Worm (Caenorhabditis elegans) whole organism, L4 larva: ENCODE measurements around the gene rpl-36.A.

Source experiments
- F37D6.2 ChIP-seq: sonication (generic microtip); optimal IDR thresholded peaks from 2 replicates; lab custom pipeline; 2016; ENCODE audit warnings: mild to moderate bottlenecking, missing genetic modification characterization, missing compliant biosample characterization
- F49E8.2 ChIP-seq: sonication (generic microtip); optimal IDR thresholded peaks from 2 replicates; lab custom pipeline; 2016; ENCODE audit warnings: missing compliant biosample characterization, mild to moderate bottlenecking, missing genetic modification characterization, borderline replicate concordance
- T20F7.1 ChIP-seq: fragments of 200-800 bp; sonication (Bioruptor generic); optimal IDR thresholded peaks from 2 replicates; lab custom pipeline; 2018; ENCODE audit warnings: mild to moderate bottlenecking, missing genetic modification characterization, missing compliant biosample characterization
- Y75B8A.6 ChIP-seq: fragments of 200-800 bp; sonication (Bioruptor generic); IDR thresholded peaks from 2 replicates; pipeline ENCODE4 v1.3.6; 2022; ENCODE audit warnings: missing genetic modification reagents, missing genetic modification characterization, missing compliant biosample characterization
- ZK546.5 ChIP-seq, 2 experiments: sonication (generic microtip); optimal IDR thresholded peaks; 2 replicates each; lab custom pipeline; 2017; ENCODE audit warnings: missing biosample characterization in 2 of 2, missing genetic modification characterization in 2 of 2
- aha-1 ChIP-seq: fragments of 150-350 bp; peaks from one replicate; lab custom pipeline; 2014; ENCODE audit warnings: missing biosample characterization, missing genetic modification characterization
- ama-1 ChIP-seq: fragments of 150-350 bp; optimal IDR thresholded peaks from 2 replicates; lab custom pipeline; 2014; ENCODE audit warnings: inconsistent platforms, mixed read lengths
- arid-1 ChIP-seq: fragments of 200-800 bp; sonication (Bioruptor generic); conservative IDR thresholded peaks from 2 replicates; pipeline ENCODE4 v1.3.6; 2022; ENCODE audit warnings: missing genetic modification reagents, missing genetic modification characterization, missing compliant biosample characterization
- ceh-28 ChIP-seq: fragments of 150-350 bp; optimal IDR thresholded peaks from 2 replicates; lab custom pipeline; 2014; ENCODE audit warnings: missing biosample characterization, missing genetic modification reagents, missing genetic modification characterization
- ceh-82 ChIP-seq: sonication (generic microtip); optimal IDR thresholded peaks from 2 replicates; lab custom pipeline; 2017; ENCODE audit warnings: missing biosample characterization, missing genetic modification characterization
- daf-16 ChIP-seq, 3 experiments: sonication (generic microtip); optimal IDR thresholded peaks; 2 replicates each; lab custom pipeline; 2016 to 2017; ENCODE audit warnings: missing genetic modification characterization in 3 of 3, missing genetic modification reagents in 3 of 3, mild to moderate bottlenecking in 2 of 3, missing compliant biosample characterization in 2 of 3, missing biosample characterization in 1 of 3, moderate library complexity in 1 of 3
- daf-19 ChIP-seq: fragments of 200-800 bp; sonication (Bioruptor generic); conservative IDR thresholded peaks from 2 replicates; pipeline ENCODE4 v1.3.6; 2022; ENCODE audit warnings: missing genetic modification characterization, missing compliant biosample characterization
- dmd-6 ChIP-seq: fragments of 200-800 bp; sonication (Bioruptor generic); IDR thresholded peaks from 2 replicates; pipeline ENCODE4 v1.3.6; 2022; ENCODE audit warnings: missing genetic modification reagents, missing genetic modification characterization, missing compliant biosample characterization
- dpl-1 ChIP-seq: fragments of 150-350 bp; optimal IDR thresholded peaks from 2 replicates; lab custom pipeline; 2014; ENCODE audit warnings: missing biosample characterization, missing genetic modification reagents, missing genetic modification characterization
- dve-1 ChIP-seq: sonication (generic microtip); optimal IDR thresholded peaks from 2 replicates; lab custom pipeline; 2017; ENCODE audit warnings: antibody characterized with exemption, mild to moderate bottlenecking, missing genetic modification characterization, missing compliant biosample characterization; ENCODE audit not compliant: insufficient read depth
- egl-27 ChIP-seq: sonication (generic microtip); optimal IDR thresholded peaks from 3 replicates; lab custom pipeline; 2017; ENCODE audit warnings: missing biosample characterization, missing genetic modification reagents, missing genetic modification characterization
- egl-43 ChIP-seq: fragments of 200-800 bp; sonication (Bioruptor generic); IDR thresholded peaks from 2 replicates; pipeline ENCODE4 v1.3.6; 2022; ENCODE audit warnings: missing genetic modification reagents, missing genetic modification characterization, missing compliant biosample characterization
- fkh-10 ChIP-seq: fragments of 150-350 bp; optimal IDR thresholded peaks from 2 replicates; lab custom pipeline; 2014; ENCODE audit warnings: missing biosample characterization, missing genetic modification reagents, missing genetic modification characterization
- gei-8 ChIP-seq: fragments of 200-800 bp; sonication (Bioruptor generic); optimal IDR thresholded peaks from 2 replicates; lab custom pipeline; 2018; ENCODE audit warnings: mild to moderate bottlenecking, missing genetic modification characterization, missing compliant biosample characterization
- hif-1 ChIP-seq, 2 experiments: sonication (generic microtip); optimal IDR thresholded peaks; 2 replicates each; lab custom pipeline; 2016 to 2017; ENCODE audit warnings: missing compliant biosample characterization in 2 of 2, missing genetic modification characterization in 2 of 2, missing genetic modification reagents in 2 of 2, missing genotype in 2 of 2, mild to moderate bottlenecking in 1 of 2
- hlh-11 ChIP-seq: fragments of 200-800 bp; sonication (Bioruptor generic); optimal IDR thresholded peaks from 2 replicates; lab custom pipeline; 2018; ENCODE audit warnings: mild to moderate bottlenecking, missing genetic modification characterization, missing compliant biosample characterization
- hmg-1.1 ChIP-seq: fragments of 200-800 bp; sonication (Bioruptor generic); IDR thresholded peaks from 2 replicates; pipeline ENCODE4 v1.3.6; 2022; ENCODE audit warnings: missing genetic modification reagents, missing genetic modification characterization, missing compliant biosample characterization
- lin-13 ChIP-seq: fragments of 150-350 bp; optimal IDR thresholded peaks from 2 replicates; lab custom pipeline; 2014; ENCODE audit warnings: missing biosample characterization, missing genetic modification reagents, missing genetic modification characterization
- lin-38 ChIP-seq: fragments of 200-800 bp; sonication (Bioruptor generic); IDR thresholded peaks from 2 replicates; pipeline ENCODE4 v1.3.6; 2022; ENCODE audit warnings: missing genetic modification reagents, missing genetic modification characterization, missing compliant biosample characterization
- lsy-2 ChIP-seq, 2 experiments: fragments of 150-350 bp in 1 of 2; sonication (generic microtip) in 1 of 2; optimal IDR thresholded peaks; 2 replicates each; lab custom pipeline; 2014 to 2017; ENCODE audit warnings: missing biosample characterization in 2 of 2, missing genetic modification characterization in 2 of 2
- mdt-29 ChIP-seq: fragments of 200-800 bp; sonication (Bioruptor generic); IDR thresholded peaks from 2 replicates; pipeline ENCODE4 v1.3.6; 2022; ENCODE audit warnings: missing genetic modification reagents, missing genetic modification characterization, missing compliant biosample characterization
- mep-1 ChIP-seq: fragments of 150-350 bp; sonication (generic microtip); optimal IDR thresholded peaks from 3 replicates; lab custom pipeline; 2014; ENCODE audit warnings: missing biosample characterization, missing genetic modification characterization
- mes-2 ChIP-seq: sonication (generic microtip); optimal IDR thresholded peaks from 2 replicates; lab custom pipeline; 2016; ENCODE audit warnings: missing genotype, mild to moderate bottlenecking, missing genetic modification characterization, missing compliant biosample characterization; ENCODE audit not compliant: poor library complexity, severe bottlenecking
- mxl-2 ChIP-seq: fragments of 200-800 bp; sonication (Bioruptor generic); conservative IDR thresholded peaks from 2 replicates; pipeline ENCODE4 v1.3.6; 2022; ENCODE audit warnings: missing genetic modification reagents, missing genetic modification characterization, missing compliant biosample characterization
- mxl-3 ChIP-seq: fragments of 200-800 bp; sonication (Bioruptor generic); optimal IDR thresholded peaks from 2 replicates; lab custom pipeline; 2018; ENCODE audit warnings: mild to moderate bottlenecking, missing genetic modification characterization, missing compliant biosample characterization
- nhr-10 ChIP-seq: fragments of 150-350 bp; optimal IDR thresholded peaks from 2 replicates; lab custom pipeline; 2014; ENCODE audit warnings: missing biosample characterization, missing genetic modification characterization
- nhr-102 ChIP-seq: sonication (generic microtip); optimal IDR thresholded peaks from 2 replicates; lab custom pipeline; 2016; ENCODE audit warnings: mild to moderate bottlenecking, missing genetic modification characterization, moderate library complexity, missing compliant biosample characterization
- nhr-237 ChIP-seq: sonication (generic microtip); optimal IDR thresholded peaks from 2 replicates; lab custom pipeline; 2017; ENCODE audit warnings: missing biosample characterization, missing genetic modification characterization
- nhr-28 ChIP-seq: fragments of 150-350 bp; optimal IDR thresholded peaks from 2 replicates; lab custom pipeline; 2014; ENCODE audit warnings: missing biosample characterization, missing genetic modification characterization
- nhr-42 ChIP-seq: fragments of 200-800 bp; sonication (Bioruptor generic); IDR thresholded peaks from 2 replicates; pipeline ENCODE4 v1.3.6; 2022; ENCODE audit warnings: missing genetic modification characterization, missing compliant biosample characterization
- nhr-6 ChIP-seq: fragments of 150-350 bp; optimal IDR thresholded peaks from 2 replicates; lab custom pipeline; 2014; ENCODE audit warnings: missing biosample characterization, missing genetic modification characterization
- nhr-77 ChIP-seq: fragments of 150-350 bp; optimal IDR thresholded peaks from 2 replicates; lab custom pipeline; 2014; ENCODE audit warnings: missing biosample characterization, missing genetic modification characterization
- pha-4 ChIP-seq, 2 experiments: fragments of 150-350 bp in 1 of 2; fragments of 200-800 bp in 1 of 2; sonication (Bioruptor generic) in 1 of 2; IDR thresholded peaks in 1 of 2; optimal IDR thresholded peaks in 1 of 2; 2 replicates each; pipeline versions ENCODE4 v1.3.6 to Lab custom; 2014 to 2022; ENCODE audit warnings: missing genetic modification characterization in 2 of 2, missing genetic modification reagents in 2 of 2, missing biosample characterization in 1 of 2, missing compliant biosample characterization in 1 of 2
- rbr-2 ChIP-seq: sonication (generic microtip); optimal IDR thresholded peaks from 2 replicates; lab custom pipeline; 2016; ENCODE audit warnings: missing genotype, missing genetic modification characterization, missing compliant biosample characterization
- unc-130 ChIP-seq: sonication (generic microtip); optimal IDR thresholded peaks from 2 replicates; lab custom pipeline; 2016; ENCODE audit warnings: missing genetic modification reagents, missing genetic modification characterization, missing compliant biosample characterization
- unc-62 ChIP-seq, 3 experiments: fragments of 150-350 bp in 1 of 3; sonication (generic microtip); optimal IDR thresholded peaks in 2 of 3; peaks in 1 of 3; 1 replicate in 1 of 3; 2 replicates in 2 of 3; lab custom pipeline; 2014 to 2017; ENCODE audit warnings: missing biosample characterization in 3 of 3, missing genetic modification characterization in 3 of 3, missing genetic modification reagents in 3 of 3, missing genotype in 1 of 3
- zag-1 ChIP-seq: fragments of 150-350 bp; optimal IDR thresholded peaks from 2 replicates; lab custom pipeline; 2014; ENCODE audit warnings: missing biosample characterization, missing genetic modification characterization
- zfp-2 ChIP-seq: sonication (generic microtip); optimal IDR thresholded peaks from 2 replicates; lab custom pipeline; 2016; ENCODE audit warnings: mild to moderate bottlenecking, missing genetic modification characterization, missing compliant biosample characterization
- zip-11 ChIP-seq: fragments of 200-800 bp; sonication (Bioruptor generic); IDR thresholded peaks from 2 replicates; pipeline ENCODE4 v1.3.6; 2022; ENCODE audit warnings: missing genetic modification characterization, missing compliant biosample characterization

The rpl-36.A gene

ce11 chrII:11128989-11129388, 32.0 kb upstream of the rpl-36.A start, which contains the start of gene F40F8.3:
F40F8.3 (plus strand) TSS chrII:11129289.
- no peak for TF ChIP-seq rbr-2 (tag; lab: Kevin White, UChicago)
- TF ChIP-seq ceh-28 (tag; lab: Kevin White, UChicago): no peak
- TF ChIP-seq zip-11 (GFP tag; lab: Robert Waterston, UW): no peak
- no peak for TF ChIP-seq nhr-237
- no peak for TF ChIP-seq zfp-2 (tag; lab: Kevin White, UChicago)
- TF ChIP-seq egl-27: no peak
- TF ChIP-seq ceh-82: no peak
- TF ChIP-seq ZK546.5 (tag; optimal IDR thresholded peaks at IDR 0.05; lab: Kevin White, UChicago): no peak
- TF ChIP-seq mdt-29 (GFP tag; lab: Robert Waterston, UW): no peak
- TF ChIP-seq dpl-1 (GFP tag; lab: Kevin White, UChicago): no peak
- no peak for TF ChIP-seq aha-1 (tag; lab: Kevin White, UChicago)
- TF ChIP-seq nhr-42 (GFP tag; lab: Robert Waterston, UW): no peak
- no peak for TF ChIP-seq F49E8.2 (tag; lab: Kevin White, UChicago)
- TF ChIP-seq F37D6.2 (tag; lab: Kevin White, UChicago): no peak
- TF ChIP-seq mxl-3 (GFP tag; lab: Kevin White, UChicago): no peak
- TF ChIP-seq unc-62 (GFP tag; optimal IDR thresholded peaks at IDR 0.05 in 1 of 2; lab: Kevin White, UChicago): no peak
- no peak for TF ChIP-seq unc-62 (tag; optimal IDR thresholded peaks at IDR 0.05; lab: Kevin White, UChicago)
- TF ChIP-seq T20F7.1 (GFP tag; lab: Kevin White, UChicago): no peak
- TF ChIP-seq mxl-2 (GFP tag; lab: Robert Waterston, UW): no peak

- TF ChIP-seq hif-1 (tag; optimal IDR thresholded peaks at IDR 0.05; lab: Kevin White, UChicago): no peak
- TF ChIP-seq nhr-42 (GFP tag; lab: Robert Waterston, UW): no peak
- no peak for TF ChIP-seq Y75B8A.6 (GFP tag; lab: Robert Waterston, UW)
- no peak for TF ChIP-seq ceh-28 (tag; lab: Kevin White, UChicago)
- TF ChIP-seq daf-19: no peak
- TF ChIP-seq egl-43 (GFP tag; lab: Robert Waterston, UW): no peak
- TF ChIP-seq nhr-28 (tag; lab: Kevin White, UChicago): no peak
- TF ChIP-seq rbr-2 (tag; lab: Kevin White, UChicago): no peak
Measured at ce11 chrII:11127364-11127763, 30.4 kb upstream of the rpl-36.A start, which contains the start of gene F40F8.1. F40F8.1 (plus strand) TSS chrII:11127664.

DNA sequence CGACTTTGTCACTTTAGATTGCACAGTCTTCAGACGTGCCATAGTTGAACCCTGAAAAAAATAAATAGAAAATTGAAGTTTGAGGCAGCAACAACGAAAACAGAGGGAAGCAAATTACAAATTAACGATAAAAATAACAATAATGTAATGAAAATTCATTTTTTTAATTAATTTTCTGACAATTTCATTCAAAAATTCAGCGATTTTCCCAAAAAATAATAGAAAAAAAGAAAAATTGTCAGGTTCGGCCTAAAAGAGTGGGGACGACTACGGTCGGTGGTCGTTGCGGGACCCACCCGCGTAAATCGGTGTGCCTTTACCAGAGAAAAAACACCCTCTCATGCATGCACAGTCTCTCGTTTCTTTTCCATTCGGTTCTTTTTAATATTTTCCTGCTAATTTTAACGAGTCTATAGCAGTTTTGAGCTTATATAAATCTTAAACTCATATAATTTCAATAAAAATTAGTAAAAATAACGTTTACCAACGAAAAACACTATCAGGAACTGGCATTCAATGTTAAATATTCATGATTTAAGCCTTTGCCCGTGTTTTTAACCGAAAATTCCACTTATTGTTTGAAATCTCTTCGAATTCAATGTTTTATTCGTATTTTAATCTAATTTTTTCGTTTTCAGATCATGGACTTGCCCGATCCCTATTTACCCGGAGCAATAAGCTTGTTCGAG, 29.5 kb upstream of the rpl-36.A start, which contains the start of the genes rps-9 and lsm-1:
TSS of gene rps-9 (minus strand) at position 51 of the 689 bp plus-strand sequence.
TSS of gene lsm-1 (plus strand) at position 639 of the 689 bp plus-strand sequence.
- no peak for TF ChIP-seq zag-1 (tag; lab: Kevin White, UChicago)
- peak; percentile 84 for TF ChIP-seq mes-2
- peak; percentile 71 for TF ChIP-seq mep-1 (tag; lab: Kevin White, UChicago)
- TF ChIP-seq hmg-1.1 (GFP tag; lab: Robert Waterston, UW): peak; percentile 60; the same call in 1 of the 2 replicates
- TF ChIP-seq lsy-2 (tag; optimal IDR thresholded peaks at IDR 0.05; lab: Kevin White, UChicago): peak; percentile 49 to 98
- peak; percentile 23 for TF ChIP-seq nhr-6
- no peak for TF ChIP-seq nhr-102 (tag; lab: Kevin White, UChicago)
- TF ChIP-seq daf-16 (GFP tag; optimal IDR thresholded peaks at IDR 0.05; lab: Kevin White, UChicago): no peak
- peak; percentile 32 for TF ChIP-seq daf-16 (tag; optimal IDR thresholded peaks at IDR 0.05; lab: Kevin White, UChicago)
- TF ChIP-seq hif-1 (tag; optimal IDR thresholded peaks at IDR 0.05; lab: Kevin White, UChicago): peak in 1 of 2 experiments; percentile 64
- no peak for TF ChIP-seq nhr-10 (tag; lab: Kevin White, UChicago)
- peak; percentile 45 for TF ChIP-seq unc-130 (GFP tag; lab: Kevin White, UChicago)
- no peak for TF ChIP-seq pha-4 (GFP tag; IDR thresholded peaks at IDR 0.05; lab: Robert Waterston, UW)
- no peak for TF ChIP-seq pha-4 (tag; optimal IDR thresholded peaks at IDR 0.05; lab: Kevin White, UChicago)
- no peak for TF ChIP-seq nhr-237
- TF ChIP-seq arid-1 (GFP tag; lab: Robert Waterston, UW): 0 out of 2 replicates have a peak, but pooled peaks have one; percentile 38
- TF ChIP-seq rbr-2 (tag; lab: Kevin White, UChicago): peak; percentile 43
- TF ChIP-seq dve-1: peak; percentile 49
- peak; percentile 50 for TF ChIP-seq nhr-77 (tag; lab: Kevin White, UChicago)
- peak; percentile 70 for TF ChIP-seq lin-38
- TF ChIP-seq aha-1 (tag; lab: Kevin White, UChicago): peak; percentile 23
- TF ChIP-seq ama-1 (lab: Kevin White, UChicago): peak; percentile 32
- TF ChIP-seq hlh-11 (tag; lab: Kevin White, UChicago): peak; percentile 57
- TF ChIP-seq dmd-6 (GFP tag; lab: Robert Waterston, UW): peak; percentile 25; the same call in 1 of the 2 replicates
- TF ChIP-seq gei-8 (GFP tag; lab: Kevin White, UChicago): no peak
- peak; percentile 60 for TF ChIP-seq lin-13 (GFP tag; lab: Kevin White, UChicago)
- TF ChIP-seq dpl-1 (GFP tag; lab: Kevin White, UChicago): peak; percentile 63
- peak; percentile 40 for TF ChIP-seq fkh-10
